Fruit fly (Drosophila melanogaster): ENCODE measurements around the gene CG15386.

Gene CG15386

dm6 chr2L:2177969-2178809, 38.9 kb downstream of the CG15386 start, which contains the start of gene aop (continued):
- TF ChIP-seq Ets97D (GFP tag; optimal IDR thresholded peaks at IDR 0.05) (no peak), CG3163 (GFP tag; optimal IDR thresholded peaks at IDR 0.05) (peak; percentile 78), run (tag; optimal IDR thresholded peaks at IDR 0.05) (no peak), Dip2 (GFP tag; IDR thresholded peaks at IDR 0.05) (no peak), CG2712 (tag; optimal IDR thresholded peaks at IDR 0.05) (peak; percentile 47), CG10274 (GFP tag; optimal IDR thresholded peaks at IDR 0.05) (no peak), CG13775 (GFP tag; optimal IDR thresholded peaks at IDR 0.05) (no peak), nmo (GFP tag; optimal IDR thresholded peaks at IDR 0.05) (peak; percentile 6), CG12104 (GFP tag; optimal IDR thresholded peaks at IDR 0.05) (no peak), CG2129 (GFP tag; IDR thresholded peaks at IDR 0.05; ENCODE audit: partially characterized antibody) (no peak), hb (GFP tag; IDR thresholded peaks at IDR 0.05; ENCODE audit: partially characterized antibody) (no peak), CG34376 (GFP tag; optimal IDR thresholded peaks at IDR 0.05) (peak; percentile 32), CG8290 (GFP tag; optimal IDR thresholded peaks at IDR 0.05) (no peak), CG8290 (tag; optimal IDR thresholded peaks at IDR 0.05) (peak in 1 of 2 experiments; percentile 72), CG32772 (GFP tag; IDR thresholded peaks at IDR 0.05) (no peak), al (GFP tag; IDR thresholded peaks at IDR 0.05) (no peak), lmd (GFP tag; IDR thresholded peaks at IDR 0.05) (no peak), mirr (GFP tag; optimal IDR thresholded peaks at IDR 0.05) (peak; percentile 59), Hmx (GFP tag; optimal IDR thresholded peaks at IDR 0.05) (no peak), CG17829 (tag; optimal IDR thresholded peaks at IDR 0.05) (peak; percentile 48), row (GFP tag; IDR thresholded peaks at IDR 0.05) (peak; percentile 23; the same call in 1 of the 3 replicates), mam (GFP tag; optimal IDR thresholded peaks at IDR 0.05) (no peak), NC2β (GFP tag; optimal IDR thresholded peaks at IDR 0.05) (peak; percentile 29), CG7372 (GFP tag; IDR thresholded peaks at IDR 0.05) (no peak), da (GFP tag; optimal IDR thresholded peaks at IDR 0.05) (no peak), vnd (GFP tag; IDR thresholded peaks at IDR 0.05; ENCODE audit: partially characterized antibody) (no peak), Abd-B (GFP tag; optimal IDR thresholded peaks at IDR 0.05) (no peak), YL-1 (GFP tag; optimal IDR thresholded peaks at IDR 0.05) (peak; percentile 14), esg (GFP tag; conservative IDR thresholded peaks at IDR 0.05) (no peak), Atf6 (GFP tag; IDR thresholded peaks at IDR 0.05) (no peak), Jarid2 (GFP tag; optimal IDR thresholded peaks at IDR 0.05) (peak; percentile 98), CG5245 (GFP tag; optimal IDR thresholded peaks at IDR 0.05) (no peak), Dbx (GFP tag; IDR thresholded peaks at IDR 0.05) (peak; percentile 48; the same call in 1 of the 3 replicates), ash1 (GFP tag; optimal IDR thresholded peaks at IDR 0.05) (peak; percentile 71), pfk (GFP tag; optimal IDR thresholded peaks at IDR 0.05) (peak; percentile 45), pita (GFP tag; optimal IDR thresholded peaks at IDR 0.05) (no peak), cato (GFP tag; optimal IDR thresholded peaks at IDR 0.05; ENCODE audit: borderline replicate concordance) (no peak), CG6765 (GFP tag; optimal IDR thresholded peaks at IDR 0.05) (peak; percentile 30), CG17802 (tag; optimal IDR thresholded peaks at IDR 0.05) (no peak), ab (GFP tag; optimal IDR thresholded peaks at IDR 0.05) (no peak), prd (optimal IDR thresholded peaks at IDR 0.05) (no peak), prd (GFP tag; IDR thresholded peaks at IDR 0.05) (no peak), CG10366 (GFP tag; IDR thresholded peaks at IDR 0.05) (no peak), CG34422 (GFP tag; IDR thresholded peaks at IDR 0.05) (peak; percentile 58; the same call in 1 of the 3 replicates), wor (GFP tag; IDR thresholded peaks at IDR 0.05) (no peak), CG1603 (tag; optimal IDR thresholded peaks at IDR 0.05) (no peak), Lpt (GFP tag; optimal IDR thresholded peaks at IDR 0.05) (no peak), Fer2 (tag; optimal IDR thresholded peaks at IDR 0.05) (no peak), CG9876 (GFP tag; optimal IDR thresholded peaks at IDR 0.05) (no peak), CG16813 (GFP tag; IDR thresholded peaks at IDR 0.05; ENCODE audit: partially characterized antibody) (no peak; the same call in 2 of the 3 replicates)

Measured in whole organism, embryonic.